Fruit fly (Drosophila melanogaster): Measurements from ENCODE around the gene Chc.

Chc gene

dm6 chrX:15860479-15860878 lies 25.2 kb upstream of the Chc start (continued):
- TF ChIP-seq amos (GFP tag; IDR thresholded peaks at IDR 0.05; ENCODE audit: partially characterized antibody) (peak; percentile 49; the same call in 1 of the 2 replicates), ash1 (GFP tag; optimal IDR thresholded peaks at IDR 0.05) (no peak), Abd-B (GFP tag; optimal IDR thresholded peaks at IDR 0.05) (peak; percentile 5), sisA (GFP tag; IDR thresholded peaks at IDR 0.05) (no peak), NC2α (GFP tag; optimal IDR thresholded peaks at IDR 0.05) (no peak), vnd (GFP tag; IDR thresholded peaks at IDR 0.05; ENCODE audit: partially characterized antibody) (0 out of 3 replicates have a peak, but pooled peaks have one; percentile 22), hth (optimal IDR thresholded peaks at IDR 0.05) (no peak), pho (GFP tag; optimal IDR thresholded peaks at IDR 0.05) (peak; percentile 19), ems (GFP tag; optimal IDR thresholded peaks at IDR 0.05) (peak; percentile 11), CG12155 (GFP tag; optimal IDR thresholded peaks at IDR 0.05) (no peak), hbn (GFP tag; IDR thresholded peaks at IDR 0.05; ENCODE audit: partially characterized antibody) (0 out of 2 replicates have a peak, but pooled peaks have one; percentile 21), Hand (GFP tag; optimal IDR thresholded peaks at IDR 0.05) (no peak), CG8290 (GFP tag; optimal IDR thresholded peaks at IDR 0.05) (no peak), CG8290 (tag; optimal IDR thresholded peaks at IDR 0.05) (peak in 1 of 2 experiments; percentile 77), E2f1 (GFP tag; IDR thresholded peaks at IDR 0.05) (no peak), pan (optimal IDR thresholded peaks at IDR 0.05) (no peak), pan (GFP tag; optimal IDR thresholded peaks at IDR 0.05 in 1 of 2, IDR thresholded peaks at IDR 0.05 in 1 of 2) (peak in 1 of 2 experiments; percentile 69), rib (GFP tag; IDR thresholded peaks at IDR 0.05) (peak; percentile 53; the same call in 1 of the 2 replicates), Med (GFP tag) (peak; percentile 72), da (GFP tag; optimal IDR thresholded peaks at IDR 0.05) (no peak), CG6175 (GFP tag; IDR thresholded peaks at IDR 0.05) (no peak), onecut (GFP tag; IDR thresholded peaks at IDR 0.05) (peak; percentile 93), GATAe (GFP tag; conservative IDR thresholded peaks at IDR 0.05) (peak; percentile 59), CG17328 (GFP tag; IDR thresholded peaks at IDR 0.05) (peak; percentile 31; the same call in 1 of the 2 replicates), oc (tag; optimal IDR thresholded peaks at IDR 0.05) (no peak), bcd (GFP tag; optimal IDR thresholded peaks at IDR 0.05) (peak; percentile 1), Drgx (GFP tag; IDR thresholded peaks at IDR 0.05) (peak; percentile 58), lilli (GFP tag; optimal IDR thresholded peaks at IDR 0.05) (peak; percentile 19), CG9932 (GFP tag; IDR thresholded peaks at IDR 0.05) (0 out of 2 replicates have a peak, but pooled peaks have one; percentile 18), Sry-β (GFP tag; optimal IDR thresholded peaks at IDR 0.05) (no peak)

dm6 chrX:15859869-15860268 lies 24.6 kb upstream of the Chc start, which contains the start of gene Gbeta13F:
Gene Gbeta13F (plus strand): TSS chrX:15860115.
- TF ChIP-seq CoRest (tag; optimal IDR thresholded peaks at IDR 0.05) (peak; percentile 0), Scr (GFP tag; IDR thresholded peaks at IDR 0.05; ENCODE audit: partially characterized antibody) (peak; percentile 56), E2f2 (GFP tag; IDR thresholded peaks at IDR 0.05) (peak; percentile 20; the same call in 1 of the 2 replicates), CG42726 (GFP tag; IDR thresholded peaks at IDR 0.05; ENCODE audit: partially characterized antibody) (peak; percentile 53), CG16813 (GFP tag; IDR thresholded peaks at IDR 0.05; ENCODE audit: partially characterized antibody) (peak; percentile 73), CG11504 (tag; optimal IDR thresholded peaks at IDR 0.05) (no peak), CG34422 (GFP tag; IDR thresholded peaks at IDR 0.05) (peak; percentile 12; the same call in 1 of the 3 replicates), pan (optimal IDR thresholded peaks at IDR 0.05) (no peak), pan (GFP tag; optimal IDR thresholded peaks at IDR 0.05 in 1 of 2, IDR thresholded peaks at IDR 0.05 in 1 of 2) (peak in 1 of 2 experiments; percentile 21), CG5953 (GFP tag; IDR thresholded peaks at IDR 0.05) (no peak), lilli (GFP tag; optimal IDR thresholded peaks at IDR 0.05) (no peak), vnd (GFP tag; IDR thresholded peaks at IDR 0.05; ENCODE audit: partially characterized antibody) (peak; percentile 55; the same call in 2 of the 3 replicates), mld (GFP tag; IDR thresholded peaks at IDR 0.05; ENCODE audit: partially characterized antibody) (peak; percentile 66; the same call in 1 of the 3 replicates), CG7357 (GFP tag; IDR thresholded peaks at IDR 0.05) (peak; percentile 94), MBD-R2 (GFP tag; IDR thresholded peaks at IDR 0.05) (peak; percentile 8; the same call in 1 of the 2 replicates), prd (optimal IDR thresholded peaks at IDR 0.05) (no peak), prd (GFP tag; IDR thresholded peaks at IDR 0.05) (peak; percentile 41; the same call in 1 of the 3 replicates), CG9797 (GFP tag; optimal IDR thresholded peaks at IDR 0.05) (peak; percentile 6), ato (GFP tag; IDR thresholded peaks at IDR 0.05; ENCODE audit: partially characterized antibody) (peak; percentile 50; the same call in 1 of the 2 replicates), vvl (GFP tag; IDR thresholded peaks at IDR 0.05) (peak; percentile 24; the same call in 1 of the 2 replicates), Dref (GFP tag; IDR thresholded peaks at IDR 0.05) (peak; percentile 84), gcm2 (GFP tag; optimal IDR thresholded peaks at IDR 0.05) (no peak), CG7963 (GFP tag; IDR thresholded peaks at IDR 0.05; ENCODE audit: partially characterized antibody) (peak; percentile 48; the same call in 2 of the 3 replicates), HLH4C (GFP tag; IDR thresholded peaks at IDR 0.05; ENCODE audit: partially characterized antibody) (peak; percentile 59)

Measured in whole organism, embryonic.